Fruit fly (Drosophila melanogaster) whole organism, embryonic: ENCODE measurements around the gene CG13131.

Source experiments
- Awh ChIP-seq: fragments of 200-800 bp; sonication (Bioruptor generic); IDR thresholded peaks from 2 replicates; pipeline ENCODE4, ENCODE4 v1.3.6; 2022; ENCODE audit warnings: missing biosample characterization, missing genetic modification characterization
- CG10321 ChIP-seq: fragments of 200-800 bp; sonication (Bioruptor generic); IDR thresholded peaks from 2 replicates; pipeline ENCODE4 v1.3.6; 2022; ENCODE audit warnings: missing biosample characterization, missing genetic modification characterization
- CG11247 ChIP-seq: fragments of 200-800 bp; sonication (Bioruptor generic); IDR thresholded peaks from 2 replicates; pipeline ENCODE4 v1.3.6; 2022; ENCODE audit warnings: missing biosample characterization, missing genetic modification characterization
- CG12219 ChIP-seq: fragments of 200-800 bp; sonication (Bioruptor generic); optimal IDR thresholded peaks from 3 replicates; lab custom pipeline; 2018; ENCODE audit warnings: missing biosample characterization, mild to moderate bottlenecking, missing genetic modification characterization
- CG1233 ChIP-seq: fragments of 200-800 bp; sonication (Bioruptor generic); optimal IDR thresholded peaks from 4 replicates; lab custom pipeline; 2018; ENCODE audit warnings: missing biosample characterization, mild to moderate bottlenecking, missing genetic modification characterization
- CG12391 ChIP-seq: fragments of 200-800 bp; sonication (Bioruptor generic); optimal IDR thresholded peaks from 3 replicates; lab custom pipeline; 2018; ENCODE audit warnings: missing biosample characterization, mild to moderate bottlenecking, missing genetic modification characterization, moderate library complexity
- CG12942 ChIP-seq: fragments of 200-800 bp; sonication (Bioruptor generic); optimal IDR thresholded peaks from 3 replicates; lab custom pipeline; 2016; ENCODE audit warnings: missing biosample characterization, missing genetic modification characterization
- CG1602 ChIP-seq: fragments of 200-800 bp; sonication (Bioruptor generic); optimal IDR thresholded peaks from 3 replicates; lab custom pipeline; 2016; ENCODE audit warnings: missing biosample characterization, missing genetic modification characterization
- CG1603 ChIP-seq: fragments of 200-800 bp; sonication (Bioruptor generic); optimal IDR thresholded peaks from 2 replicates; lab custom pipeline; 2019; ENCODE audit warnings: missing biosample characterization, mild to moderate bottlenecking, missing genetic modification characterization, moderate library complexity
- CG16779 ChIP-seq: fragments of 200-800 bp; sonication (Bioruptor generic); IDR thresholded peaks from 2 replicates; pipeline ENCODE4 v1.3.6; 2022; ENCODE audit warnings: missing biosample characterization, missing genetic modification characterization
- CG16813 ChIP-seq: fragments of 200-800 bp; sonication (Bioruptor generic); IDR thresholded peaks from 3 replicates; pipeline ENCODE4 v1.3.6; 2022; ENCODE audit warnings: missing biosample characterization, missing genetic modification characterization; ENCODE audit not compliant: partially characterized antibody
- CG2202 ChIP-seq: fragments of 200-800 bp; sonication (Bioruptor generic); optimal IDR thresholded peaks from 2 replicates; lab custom pipeline; 2018; ENCODE audit warnings: missing biosample characterization, mild to moderate bottlenecking, missing genetic modification characterization
- CG2712 ChIP-seq: fragments of 200-800 bp; optimal IDR thresholded peaks from 3 replicates; lab custom pipeline; 2019; ENCODE audit warnings: missing biosample characterization, mild to moderate bottlenecking, missing genetic modification characterization, moderate library complexity
- CG31388 ChIP-seq: fragments of 200-800 bp; sonication (Bioruptor generic); optimal IDR thresholded peaks from 2 replicates; lab custom pipeline; 2016; ENCODE audit warnings: missing biosample characterization, missing genetic modification characterization
- CG3838 ChIP-seq: fragments of 200-800 bp; sonication (Bioruptor generic); optimal IDR thresholded peaks from 3 replicates; lab custom pipeline; 2016; ENCODE audit warnings: missing biosample characterization, missing genetic modification characterization
- CG4328 ChIP-seq: fragments of 200-800 bp; sonication (Bioruptor generic); optimal IDR thresholded peaks from 3 replicates; lab custom pipeline; 2017; ENCODE audit warnings: missing biosample characterization, missing genetic modification reagents, missing genetic modification characterization
- CG43689 ChIP-seq: fragments of 200-800 bp; sonication (Bioruptor generic); IDR thresholded peaks from 2 replicates; pipeline ENCODE4 v1.3.6; 2022; ENCODE audit warnings: missing biosample characterization, missing genetic modification characterization
- CG6175 ChIP-seq: fragments of 200-800 bp; sonication (Bioruptor generic); IDR thresholded peaks from 3 replicates; pipeline ENCODE4 v1.3.6; 2022; ENCODE audit warnings: missing biosample characterization, missing genetic modification characterization
- CG6654 ChIP-seq: fragments of 200-800 bp; sonication (Bioruptor generic); optimal IDR thresholded peaks from 2 replicates; lab custom pipeline; 2017; ENCODE audit warnings: missing biosample characterization, mild to moderate bottlenecking, missing genetic modification characterization
- CG6791 ChIP-seq: fragments of 200-800 bp; sonication (Bioruptor generic); IDR thresholded peaks from 3 replicates; pipeline ENCODE4 v1.3.6; 2022; ENCODE audit warnings: missing biosample characterization, missing genetic modification characterization; ENCODE audit not compliant: partially characterized antibody
- CG7928 ChIP-seq: fragments of 200-800 bp; sonication (Bioruptor generic); optimal IDR thresholded peaks from 2 replicates; lab custom pipeline; 2017; ENCODE audit warnings: missing biosample characterization, mild to moderate bottlenecking, missing genetic modification characterization
- CG7987 ChIP-seq: fragments of 200-800 bp; sonication (Bioruptor generic); optimal IDR thresholded peaks from 2 replicates; lab custom pipeline; 2018; ENCODE audit warnings: missing biosample characterization, mild to moderate bottlenecking, missing genetic modification characterization, moderate library complexity
- CG9797 ChIP-seq: fragments of 200-800 bp; sonication (Bioruptor generic); optimal IDR thresholded peaks from 3 replicates; lab custom pipeline; 2018; ENCODE audit warnings: missing biosample characterization, mild to moderate bottlenecking, missing genetic modification characterization
- CkIIα-i1 ChIP-seq: fragments of 200-800 bp; sonication (Bioruptor generic); IDR thresholded peaks from 2 replicates; pipeline ENCODE4 v1.3.6; 2022; ENCODE audit warnings: missing biosample characterization, missing genetic modification characterization
- HmgZ ChIP-seq: fragments of 200-800 bp; sonication (Bioruptor generic); optimal IDR thresholded peaks from 2 replicates; lab custom pipeline; 2018; ENCODE audit warnings: missing biosample characterization, mild to moderate bottlenecking, missing genetic modification characterization
- Hr78 ChIP-seq, 2 experiments: fragments of 200-800 bp in 1 of 2; fragments of >200 bp in 1 of 2; sonication (Bioruptor generic) in 1 of 2; optimal IDR thresholded peaks; 2 replicates each; lab custom pipeline; 2017 to 2019; ENCODE audit warnings: missing biosample characterization in 2 of 2, missing genetic modification characterization in 2 of 2, mild to moderate bottlenecking in 1 of 2, moderate library complexity in 1 of 2
- Oli ChIP-seq: fragments of 200-800 bp; sonication (Bioruptor generic); optimal IDR thresholded peaks from 2 replicates; lab custom pipeline; 2018; ENCODE audit warnings: missing biosample characterization, mild to moderate bottlenecking, missing genetic modification characterization, moderate library complexity
- Opbp ChIP-seq: fragments of 200-800 bp; sonication (Bioruptor generic); IDR thresholded peaks from 3 replicates; pipeline ENCODE4 v1.3.6; 2022; ENCODE audit warnings: missing biosample characterization, missing genetic modification characterization; ENCODE audit not compliant: partially characterized antibody
- Rfx ChIP-seq: fragments of 200-800 bp; sonication (Bioruptor generic); IDR thresholded peaks from 2 replicates; pipeline ENCODE4 v1.3.6; 2022; ENCODE audit warnings: missing biosample characterization, missing genetic modification characterization
- Rx ChIP-seq: fragments of 200-800 bp; sonication (Bioruptor generic); IDR thresholded peaks from 2 replicates; pipeline ENCODE4 v1.3.6; 2022; ENCODE audit warnings: missing biosample characterization, missing genetic modification characterization
- Side ChIP-seq: fragments of 200-800 bp; sonication (Bioruptor generic); optimal IDR thresholded peaks from 2 replicates; lab custom pipeline; 2016; ENCODE audit warnings: missing biosample characterization, missing genetic modification characterization
- Stat92E ChIP-seq, 3 experiments: fragments of >200 bp in 2 of 3; fragments of 200-800 bp in 1 of 3; sonication (Bioruptor generic) in 1 of 3; optimal IDR thresholded peaks; 2 replicates each; lab custom pipeline; 2017 to 2019; ENCODE audit warnings: missing biosample characterization in 3 of 3, missing genetic modification characterization in 3 of 3, mild to moderate bottlenecking in 1 of 3, moderate library complexity in 1 of 3
- ash1 ChIP-seq: fragments of 200-800 bp; sonication (Bioruptor generic); optimal IDR thresholded peaks from 2 replicates; lab custom pipeline; 2018; ENCODE audit warnings: missing biosample characterization, mild to moderate bottlenecking, missing genetic modification characterization
- bbx ChIP-seq: fragments of 200-800 bp; sonication (Bioruptor generic); IDR thresholded peaks from 2 replicates; pipeline ENCODE4 v1.3.6; 2022; ENCODE audit warnings: missing biosample characterization, missing genetic modification characterization; ENCODE audit not compliant: partially characterized antibody
- croc ChIP-seq: fragments of 200-800 bp; sonication (Bioruptor generic); conservative IDR thresholded peaks from 3 replicates; pipeline ENCODE4 v1.3.6; 2022; ENCODE audit warnings: missing biosample characterization, missing genetic modification characterization
- crol ChIP-seq: fragments of 200-800 bp; sonication (Bioruptor generic); IDR thresholded peaks from 2 replicates; pipeline ENCODE4 v1.3.6; 2022; ENCODE audit warnings: missing biosample characterization, missing genetic modification characterization
- gcm2 ChIP-seq: fragments of 200-800 bp; sonication (Bioruptor generic); optimal IDR thresholded peaks from 2 replicates; lab custom pipeline; 2016; ENCODE audit warnings: missing biosample characterization, missing genetic modification characterization
- gem ChIP-seq: fragments of 200-800 bp; sonication (Bioruptor generic); optimal IDR thresholded peaks from 2 replicates; lab custom pipeline; 2019; ENCODE audit warnings: missing biosample characterization, mild to moderate bottlenecking, missing genetic modification characterization, moderate library complexity
- jigr1 ChIP-seq: fragments of 200-800 bp; sonication (Bioruptor generic); IDR thresholded peaks from 3 replicates; pipeline ENCODE4 v1.3.6; 2022; ENCODE audit warnings: missing biosample characterization, missing genetic modification characterization
- mam ChIP-seq: fragments of 200-800 bp; sonication (Bioruptor generic); optimal IDR thresholded peaks from 3 replicates; lab custom pipeline; 2016; ENCODE audit warnings: missing biosample characterization, missing genetic modification characterization
- mirr ChIP-seq: fragments of 200-800 bp; sonication (Bioruptor generic); optimal IDR thresholded peaks from 3 replicates; lab custom pipeline; 2018; ENCODE audit warnings: missing biosample characterization, mild to moderate bottlenecking, missing genetic modification characterization
- otp ChIP-seq: fragments of 200-800 bp; sonication (Bioruptor generic); IDR thresholded peaks from 3 replicates; pipeline ENCODE4, ENCODE4 v1.3.6; 2022; ENCODE audit warnings: missing biosample characterization, missing genetic modification characterization
- pita ChIP-seq: fragments of 200-800 bp; sonication (Bioruptor generic); optimal IDR thresholded peaks from 2 replicates; lab custom pipeline; 2017; ENCODE audit warnings: missing biosample characterization, mild to moderate bottlenecking, missing genetic modification characterization
- pum ChIP-seq: fragments of 200-800 bp; sonication (Bioruptor generic); optimal IDR thresholded peaks from 2 replicates; lab custom pipeline; 2016; ENCODE audit warnings: missing biosample characterization, missing genetic modification characterization
- ranshi ChIP-seq: fragments of 200-800 bp; sonication (Bioruptor generic); IDR thresholded peaks from 2 replicates; pipeline ENCODE4 v1.3.6; 2022; ENCODE audit warnings: missing biosample characterization, missing genetic modification characterization
- sisA ChIP-seq: fragments of 200-800 bp; sonication (Bioruptor generic); IDR thresholded peaks from 2 replicates; pipeline ENCODE4 v1.3.6; 2022; ENCODE audit warnings: missing biosample characterization, missing genetic modification characterization
- slou ChIP-seq: fragments of 200-800 bp; sonication (Bioruptor generic); optimal IDR thresholded peaks from 3 replicates; lab custom pipeline; 2016; ENCODE audit warnings: missing biosample characterization, missing genetic modification characterization
- sqz ChIP-seq: fragments of 200-800 bp; sonication (Bioruptor generic); optimal IDR thresholded peaks from 3 replicates; lab custom pipeline; 2018; ENCODE audit warnings: missing biosample characterization, mild to moderate bottlenecking, missing genetic modification characterization
- sug ChIP-seq: fragments of 200-800 bp; optimal IDR thresholded peaks from 2 replicates; lab custom pipeline; 2019; ENCODE audit warnings: missing biosample characterization, mild to moderate bottlenecking, missing genetic modification characterization, moderate library complexity

The CG13131 gene

dm6 chr2L:10004574-10004973, 12.7 kb downstream of the CG13131 start (continued):
- no peak for TF ChIP-seq CG1233 (GFP tag; lab: Kevin White, UChicago)
- peak; percentile 37 for TF ChIP-seq CG7987 (GFP tag; lab: Kevin White, UChicago)
- no peak for TF ChIP-seq pum (GFP tag; lab: Kevin White, UChicago)
- TF ChIP-seq CG7928 (GFP tag; lab: Kevin White, UChicago): no peak
- no peak for TF ChIP-seq CG2202 (tag; lab: Kevin White, UChicago)
- no peak for TF ChIP-seq Rx (GFP tag; lab: Robert Waterston, UW)
- TF ChIP-seq Side: no peak
- TF ChIP-seq CG11247: no peak

dm6 chr2L:10003593-10003992, 13.7 kb downstream of the CG13131 start, which contains the start of gene Ndf:
TSS of gene Ndf (plus strand) at chr2L:10003832.
- TF ChIP-seq CG16779 (GFP tag; lab: Robert Waterston, UW) (peak; percentile 67; the same call in 1 of the 2 replicates), ash1 (GFP tag; lab: Kevin White, UChicago) (peak; percentile 47), HmgZ (tag; lab: Kevin White, UChicago) (peak; percentile 79), CG16813 (GFP tag; lab: Robert Waterston, UW) (peak; percentile 78), CG4328 (GFP tag; lab: Kevin White, UChicago) (peak; percentile 59), CG6175 (GFP tag; lab: Robert Waterston, UW) (peak; percentile 36; the same call in 1 of the 3 replicates), mirr (GFP tag; lab: Kevin White, UChicago) (peak; percentile 23), CG1602 (GFP tag; lab: Kevin White, UChicago) (peak; percentile 40), Stat92E (GFP tag; optimal IDR thresholded peaks at IDR 0.05; lab: Kevin White, UChicago) (no peak), CG3838 (no peak), Opbp (peak; percentile 78; the same call in 2 of the 3 replicates), otp (GFP tag; lab: Robert Waterston, UW) (peak; percentile 68), CG9797 (peak; percentile 56), sqz (GFP tag; lab: Kevin White, UChicago) (peak; percentile 32), bbx (GFP tag; lab: Robert Waterston, UW) (peak; percentile 87), Rfx (GFP tag; lab: Robert Waterston, UW) (peak; percentile 91), sug (tag; lab: Kevin White, UChicago) (peak; percentile 59), slou (GFP tag; lab: Kevin White, UChicago) (peak; percentile 20), CG6791 (GFP tag; lab: Robert Waterston, UW) (peak; percentile 83), CG2712 (tag; lab: Kevin White, UChicago) (peak; percentile 75), pita (GFP tag; lab: Kevin White, UChicago) (no peak), ranshi (GFP tag; lab: Robert Waterston, UW) (peak; percentile 70; the same call in 1 of the 2 replicates), CG10321 (GFP tag; lab: Robert Waterston, UW) (no peak), crol (GFP tag; lab: Robert Waterston, UW) (no peak), gcm2 (GFP tag; lab: Kevin White, UChicago) (peak; percentile 18), CG43689 (GFP tag; lab: Robert Waterston, UW) (no peak), CG12219 (no peak), gem (tag; lab: Kevin White, UChicago) (peak; percentile 65), mam (peak; percentile 72), CkIIα-i1 (GFP tag; lab: Robert Waterston, UW) (no peak), CG1603 (tag; lab: Kevin White, UChicago) (peak; percentile 84), sisA (GFP tag; lab: Robert Waterston, UW) (peak; percentile 50), croc (GFP tag; lab: Robert Waterston, UW) (no peak), jigr1 (GFP tag; lab: Robert Waterston, UW) (peak; percentile 53; the same call in 1 of the 3 replicates), CG6654 (GFP tag; lab: Kevin White, UChicago) (no peak), CG12942 (GFP tag; lab: Kevin White, UChicago) (peak; percentile 50), Oli (no peak), Awh (GFP tag; lab: Robert Waterston, UW) (0 out of 2 replicates have a peak, but pooled peaks have one; percentile 8), Hr78 (GFP tag; optimal IDR thresholded peaks at IDR 0.05; lab: Kevin White, UChicago) (no peak), CG31388 (GFP tag; lab: Kevin White, UChicago) (no peak), CG12391 (tag; lab: Kevin White, UChicago) (peak; percentile 80)
